Worm (Caenorhabditis elegans): ENCODE data around the gene F40G12.6.
"Not testable (repeated sequence)": the region's sequence is repeated elsewhere in the genome, so short reads cannot be mapped to it uniquely, and the experiment has no call there.

F40G12.6 gene

DNA sequence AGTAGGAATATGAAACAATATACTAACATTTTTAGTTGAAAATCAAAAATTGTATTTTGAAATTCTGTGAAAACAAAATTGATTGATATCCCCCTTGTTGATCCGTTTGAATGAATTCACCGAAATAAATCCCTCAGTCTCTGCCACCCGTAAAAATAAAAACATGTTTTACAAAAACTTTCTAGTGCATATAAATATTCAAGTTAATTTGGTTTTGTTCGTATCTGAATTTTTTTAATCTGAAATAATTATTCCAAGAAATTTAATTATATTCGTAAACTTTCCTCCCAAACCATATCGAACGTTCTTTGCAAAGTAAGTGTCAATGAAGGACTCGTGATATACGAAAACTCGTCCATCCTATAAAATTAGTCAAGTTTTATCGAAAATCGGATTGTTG, at the start of gene F40G12.6:
TSS of gene F40G12.6 (minus strand) at position 101 of the 400 bp plus-strand sequence.
- TF ChIP-seq unc-62 (GFP tag; optimal IDR thresholded peaks at IDR 0.05) = no peak

DNA sequence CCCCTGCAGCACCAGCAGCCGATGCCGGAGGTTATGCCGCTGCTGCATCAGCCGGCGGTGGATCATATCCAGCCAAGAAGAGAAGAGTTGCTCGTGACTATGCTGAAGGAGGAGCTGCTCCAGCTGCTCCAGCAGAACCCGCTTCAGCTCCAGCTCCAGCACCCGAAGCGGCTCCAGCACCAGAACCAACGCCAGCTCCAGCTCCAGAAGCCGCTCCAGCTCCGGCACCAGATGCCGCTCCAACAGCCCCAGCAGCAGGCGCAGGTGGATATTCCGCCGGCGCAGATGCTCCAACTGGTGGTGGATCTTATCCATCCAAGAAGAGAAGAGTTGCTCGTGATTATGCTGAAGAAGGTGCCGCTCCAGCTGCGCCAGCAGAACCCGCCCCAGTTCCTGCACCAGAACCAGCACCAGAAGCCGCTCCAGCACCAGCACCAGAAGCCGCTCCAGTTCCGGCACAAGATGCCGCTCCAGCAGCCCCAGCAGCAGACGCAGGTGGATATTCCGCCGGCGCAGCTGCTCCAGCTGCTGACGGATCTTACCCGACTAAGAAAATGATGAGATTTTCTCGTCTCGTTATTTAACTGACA, 47.9 kb upstream of the F40G12.6 start:
- TF ChIP-seq unc-62 (GFP tag; optimal IDR thresholded peaks at IDR 0.05) = no peak

DNA sequence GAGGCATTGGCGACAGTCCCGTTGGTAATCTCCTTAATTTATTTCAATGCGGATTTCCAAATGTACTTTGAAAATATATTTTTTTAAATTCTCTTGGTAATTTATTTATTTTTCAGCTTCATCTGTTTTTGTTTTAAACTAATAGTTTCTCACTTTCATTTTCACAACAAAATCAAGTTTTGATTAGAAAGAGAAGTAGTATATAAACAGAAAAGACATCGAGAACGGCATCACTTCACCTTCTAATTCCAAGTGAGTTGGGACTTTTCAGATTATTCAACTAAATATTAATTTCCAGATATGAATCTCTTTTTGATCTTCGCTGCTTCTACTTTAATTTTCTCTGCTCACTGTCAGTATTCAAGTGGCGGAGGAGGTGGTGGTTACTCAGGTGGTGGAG, 47.3 kb upstream of the F40G12.6 start, which contains the start of gene F47B8.14:
TSS of gene F47B8.14 (plus strand) at position 301 of the 400 bp plus-strand sequence.
- TF ChIP-seq unc-62 (GFP tag; optimal IDR thresholded peaks at IDR 0.05) = no peak

DNA sequence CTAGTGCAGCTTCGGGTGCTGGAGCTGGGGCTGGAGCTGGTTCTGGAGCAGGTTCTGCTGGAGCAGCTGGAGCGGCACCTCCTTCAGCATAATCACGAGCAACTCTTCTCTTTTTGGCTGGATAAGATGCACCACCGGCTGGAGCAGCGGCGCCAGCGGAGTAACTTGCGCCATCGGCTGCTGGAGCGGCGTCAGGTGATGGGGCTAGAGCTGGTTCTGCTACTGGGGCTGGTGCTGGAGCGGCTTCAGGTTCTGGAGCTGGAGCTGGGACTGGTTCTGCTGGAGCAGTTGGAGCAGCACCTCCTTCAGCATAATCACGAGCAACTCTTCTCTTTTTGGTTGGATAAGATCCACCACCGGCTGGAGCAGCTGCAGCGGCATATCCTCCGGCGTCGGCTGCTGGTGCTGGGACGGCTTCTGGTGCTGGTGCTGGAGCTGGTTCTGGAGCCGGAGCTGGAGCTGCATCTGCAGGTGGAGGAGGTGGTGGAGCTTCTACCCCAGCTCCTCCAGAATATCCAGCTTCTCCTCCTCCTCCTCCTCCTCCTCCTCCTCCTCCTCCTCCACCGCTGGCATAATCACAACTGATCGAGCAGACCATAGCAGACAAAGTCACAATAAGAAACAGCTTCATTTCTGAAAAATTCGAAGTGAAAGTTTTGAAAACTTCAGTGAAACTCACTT, 46.3 kb upstream of the F40G12.6 start, which contains the start of gene F47B8.13:
TSS of gene F47B8.13 (minus strand) at position 631 of the 681 bp plus-strand sequence.
- no peak for TF ChIP-seq unc-62 (GFP tag; optimal IDR thresholded peaks at IDR 0.05)

DNA sequence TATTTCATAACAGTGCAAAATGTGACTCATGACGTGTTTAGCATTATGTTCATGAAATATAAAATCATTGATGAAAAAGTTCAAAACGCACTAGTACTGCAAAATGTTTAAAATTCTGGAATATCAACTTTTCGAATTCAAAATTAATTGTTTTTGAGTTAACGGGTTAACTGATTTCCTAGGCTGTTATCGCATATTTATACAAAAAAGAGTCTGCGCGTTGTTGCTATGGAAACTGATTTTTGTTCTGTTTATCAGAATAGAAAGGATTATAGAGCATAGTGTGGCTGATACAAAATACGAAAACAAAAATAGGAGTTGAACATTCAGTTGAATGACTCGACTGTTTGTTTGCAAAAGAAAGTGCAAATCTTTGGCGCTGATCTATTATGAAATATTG, 44.7 kb upstream of the F40G12.6 start:
- no peak for TF ChIP-seq unc-62 (GFP tag; optimal IDR thresholded peaks at IDR 0.05)

DNA sequence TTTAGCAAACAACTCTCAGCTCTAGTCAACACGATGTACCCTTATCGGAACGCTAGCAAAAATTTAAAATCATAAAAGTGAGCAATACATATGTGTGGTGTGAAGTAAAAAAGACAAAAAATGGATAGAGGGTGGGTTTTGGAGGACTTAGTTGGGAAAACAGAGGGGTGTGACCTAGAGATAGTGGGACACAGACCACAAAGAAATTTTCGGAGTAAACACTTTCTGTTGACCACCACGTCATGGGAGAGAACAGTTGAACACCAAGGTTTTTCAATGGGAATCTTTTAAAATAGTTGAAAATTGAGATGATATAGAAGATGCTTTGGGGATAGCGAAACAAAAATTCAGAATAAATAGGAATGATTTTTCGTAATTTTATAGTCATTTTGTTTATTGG, 44.3 kb upstream of the F40G12.6 start:
- no peak for TF ChIP-seq unc-62 (GFP tag; optimal IDR thresholded peaks at IDR 0.05)

DNA sequence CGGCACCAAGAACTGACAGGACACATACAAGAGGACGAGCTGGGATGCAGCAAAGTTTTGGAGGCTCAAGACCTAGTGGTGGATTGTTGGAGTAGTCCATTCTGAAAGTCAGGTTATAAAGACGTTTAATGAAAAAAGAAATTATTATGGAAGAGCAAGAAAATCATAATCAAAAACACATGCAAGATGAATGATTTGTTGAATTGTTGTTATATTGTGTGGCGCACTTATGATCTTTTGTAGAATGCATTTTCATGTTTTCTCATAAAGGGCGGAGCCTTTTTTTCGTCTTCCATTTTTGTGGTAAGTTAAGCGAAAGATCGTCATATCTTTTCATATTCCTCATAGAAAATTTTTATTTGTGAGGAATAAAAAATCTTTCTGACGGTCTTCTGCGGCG, 43.6 kb upstream of the F40G12.6 start, which contains the start of gene F47B8.2:
TSS of gene F47B8.2 (minus strand) at position 101 of the 400 bp plus-strand sequence.
- TF ChIP-seq unc-62 (GFP tag; optimal IDR thresholded peaks at IDR 0.05) = no peak

DNA sequence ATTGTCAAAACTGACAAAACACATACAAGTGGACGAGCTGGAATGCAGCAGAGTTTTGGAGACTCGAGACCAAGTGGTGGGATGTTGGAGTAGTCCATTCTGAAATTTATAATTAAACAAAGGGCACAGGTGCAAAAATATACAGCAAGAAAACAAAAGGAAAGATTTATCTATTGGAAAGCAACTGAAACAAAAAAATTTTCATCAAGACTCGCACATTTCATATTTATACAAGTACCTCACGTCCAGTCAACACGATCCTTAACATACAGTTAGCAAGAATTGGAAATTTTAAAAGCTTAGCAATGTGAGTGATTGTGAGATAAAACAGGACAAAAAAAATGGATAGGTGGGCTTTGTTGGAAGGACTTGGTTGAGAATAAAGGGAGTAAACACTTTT, 41.3 kb upstream of the F40G12.6 start, which contains the start of gene F47B8.1:
TSS of gene F47B8.1 (minus strand) at position 101 of the 400 bp plus-strand sequence.
- TF ChIP-seq unc-62 (GFP tag; optimal IDR thresholded peaks at IDR 0.05) = no peak

DNA sequence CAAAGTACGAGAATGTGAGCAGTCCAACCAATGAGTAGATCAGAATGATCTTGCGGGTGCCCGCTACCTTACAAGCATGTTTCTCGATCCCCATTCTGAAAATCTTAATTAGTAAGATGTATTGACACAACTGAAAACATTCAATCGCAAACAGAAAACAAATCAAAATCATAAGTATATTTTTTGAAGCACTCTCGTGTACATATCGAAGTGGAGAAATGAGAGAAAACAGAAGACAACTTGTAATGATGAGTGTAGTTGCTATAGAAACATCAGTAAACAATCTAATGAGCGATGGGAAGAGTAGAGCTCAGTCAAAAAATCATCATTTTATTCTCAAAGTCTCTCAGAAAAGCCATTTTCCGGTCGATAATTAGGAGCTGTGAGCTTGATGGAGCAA, 39.8 kb upstream of the F40G12.6 start, which contains the start of gene F14D7.8:
TSS of gene F14D7.8 (minus strand) at position 101 of the 400 bp plus-strand sequence.
- no peak for TF ChIP-seq unc-62 (GFP tag; optimal IDR thresholded peaks at IDR 0.05)

DNA sequence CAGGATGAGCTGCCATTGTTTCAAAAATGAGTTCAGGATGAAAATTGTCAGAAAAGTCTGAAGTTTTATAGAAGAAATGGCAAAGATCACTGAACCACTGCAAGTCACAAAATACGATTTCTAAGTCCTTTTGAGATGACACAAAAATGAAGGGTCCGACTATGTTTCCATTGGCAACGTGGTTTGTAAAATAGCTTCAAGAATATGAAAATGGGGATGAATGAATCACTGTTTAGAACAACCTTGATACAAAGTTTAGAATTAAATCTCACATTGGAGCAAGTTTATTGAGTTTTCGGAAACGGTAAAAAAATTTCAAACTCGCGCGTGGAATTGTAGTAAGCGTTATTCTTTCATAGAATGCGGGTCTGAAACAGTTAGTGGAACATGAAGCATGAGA, 38.2 kb upstream of the F40G12.6 start, which contains the start of gene ddn-3:
TSS of gene ddn-3 (minus strand) at position 101 of the 400 bp plus-strand sequence.
- no peak for TF ChIP-seq unc-62 (GFP tag; optimal IDR thresholded peaks at IDR 0.05)

DNA sequence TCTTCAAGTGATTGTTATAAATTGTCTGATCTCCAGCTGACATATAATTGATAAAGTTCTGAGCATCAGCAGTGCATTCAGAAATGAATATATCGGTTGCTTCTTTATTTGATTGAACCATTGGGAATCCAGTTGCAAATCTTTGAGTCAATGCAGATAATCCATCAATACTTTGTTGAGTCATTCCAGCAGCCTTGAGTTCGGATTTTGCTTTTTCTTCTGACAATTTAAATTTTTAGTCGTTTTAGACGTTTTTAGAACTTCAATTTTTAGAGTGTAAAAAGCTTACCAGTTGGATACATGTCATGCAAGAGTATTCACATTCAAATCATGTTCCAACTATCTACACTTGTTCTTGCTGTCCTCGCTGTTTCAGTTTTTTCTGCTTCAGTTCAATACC, 36.7 kb upstream of the F40G12.6 start, which contains the start of gene F14D7.14:
TSS of gene F14D7.14 (plus strand) at position 301 of the 400 bp plus-strand sequence.
- not testable (repeated sequence) for TF ChIP-seq unc-62 (GFP tag; optimal IDR thresholded peaks at IDR 0.05)

DNA sequence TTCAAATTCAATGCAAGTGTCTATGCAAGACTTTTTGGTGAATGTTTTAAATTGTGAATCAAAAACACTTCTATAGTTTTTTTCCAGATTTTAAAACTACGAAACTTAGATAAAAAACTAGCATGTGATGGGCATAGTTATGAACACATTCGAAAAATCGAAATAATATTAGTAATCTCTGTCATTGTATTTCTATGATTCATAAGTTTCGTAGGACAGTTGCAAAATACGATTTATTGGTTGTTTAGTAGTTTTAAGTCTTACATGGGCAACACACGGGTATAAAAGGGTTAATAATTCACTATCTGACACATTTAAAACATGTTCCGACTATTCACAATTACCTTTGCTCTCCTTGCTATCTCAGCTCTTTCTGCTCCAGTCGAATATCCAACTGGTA, 35.2 kb upstream of the F40G12.6 start, which contains the start of gene spig-5:
TSS of gene spig-5 (plus strand) at position 301 of the 400 bp plus-strand sequence.
- TF ChIP-seq unc-62 (GFP tag; optimal IDR thresholded peaks at IDR 0.05) = not testable (repeated sequence)

DNA sequence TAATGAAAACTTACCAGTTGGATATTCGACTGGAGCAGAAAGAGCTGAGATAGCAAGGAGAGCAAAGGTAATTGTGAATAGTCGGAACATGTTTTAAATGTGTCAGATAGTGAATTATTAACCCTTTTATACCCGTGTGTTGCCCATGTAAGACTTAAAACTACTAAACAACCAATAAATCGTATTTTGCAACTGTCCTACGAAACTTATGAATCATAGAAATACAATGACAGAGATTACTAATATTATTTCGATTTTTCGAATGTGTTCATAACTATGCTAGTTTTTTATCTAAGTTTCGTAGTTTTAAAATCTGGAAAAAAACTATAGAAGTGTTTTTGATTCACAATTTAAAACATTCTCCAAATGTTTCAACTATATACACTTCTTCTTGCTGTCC, 33.9 kb upstream of the F40G12.6 start, which contains the start of gene spig-4:
TSS of gene spig-4 (minus strand) at position 101 of the 400 bp plus-strand sequence.
- not testable (repeated sequence) for TF ChIP-seq unc-62 (GFP tag; optimal IDR thresholded peaks at IDR 0.05)

DNA sequence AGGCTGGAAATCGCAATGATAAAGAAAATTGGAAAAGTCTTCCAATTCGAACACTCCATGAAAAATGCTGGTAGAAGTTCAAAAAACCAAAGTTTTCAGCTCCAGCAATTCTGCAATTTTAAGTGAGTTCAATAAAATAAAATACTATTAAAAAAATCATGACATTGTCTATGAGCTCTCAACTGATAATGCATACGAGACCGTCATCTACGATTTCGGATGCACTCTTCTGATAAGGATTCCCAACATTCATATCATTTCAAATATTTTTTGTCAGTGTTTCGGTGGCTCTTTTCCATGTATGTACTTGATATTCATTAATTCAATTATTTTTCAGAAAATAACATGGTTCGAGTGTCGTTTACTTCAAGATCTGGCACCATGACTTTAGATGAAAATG, 28.2 kb upstream of the F40G12.6 start, which contains the start of gene F14D7.6:
TSS of gene F14D7.6 (plus strand) at position 338 of the 400 bp plus-strand sequence.
- TF ChIP-seq unc-62 (GFP tag; optimal IDR thresholded peaks at IDR 0.05) = no peak

DNA sequence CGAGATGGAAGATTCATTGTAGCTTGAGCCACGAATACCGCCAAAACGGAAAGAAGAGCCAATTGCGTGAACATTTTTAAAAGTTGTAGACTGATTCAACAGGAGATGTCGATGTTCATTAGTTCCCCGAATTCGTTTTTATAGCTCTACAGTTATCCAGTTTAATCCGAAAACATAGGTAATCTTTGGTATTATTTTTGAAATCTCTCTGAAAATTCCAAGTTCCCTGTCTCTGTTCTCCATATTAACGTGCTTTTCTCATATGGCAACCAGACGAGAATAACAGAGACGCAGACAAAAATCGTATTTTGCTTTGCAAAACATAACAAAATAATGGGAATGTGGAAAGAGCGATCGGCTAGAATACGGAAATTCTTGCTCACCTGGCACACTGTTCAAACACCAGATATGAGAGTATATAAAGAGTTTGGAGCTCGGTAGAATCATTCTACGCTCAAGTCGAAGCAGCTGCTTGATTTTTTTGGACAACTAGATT, 26.7 kb upstream of the F40G12.6 start, which contains the start of the genes spig-3 and F14D7.12:
TSS of gene spig-3 (minus strand) at position 101 of the 496 bp plus-strand sequence.
TSS of gene F14D7.12 (plus strand) at position 446 of the 496 bp plus-strand sequence.
- TF ChIP-seq unc-62 (GFP tag; optimal IDR thresholded peaks at IDR 0.05) = no peak

DNA sequence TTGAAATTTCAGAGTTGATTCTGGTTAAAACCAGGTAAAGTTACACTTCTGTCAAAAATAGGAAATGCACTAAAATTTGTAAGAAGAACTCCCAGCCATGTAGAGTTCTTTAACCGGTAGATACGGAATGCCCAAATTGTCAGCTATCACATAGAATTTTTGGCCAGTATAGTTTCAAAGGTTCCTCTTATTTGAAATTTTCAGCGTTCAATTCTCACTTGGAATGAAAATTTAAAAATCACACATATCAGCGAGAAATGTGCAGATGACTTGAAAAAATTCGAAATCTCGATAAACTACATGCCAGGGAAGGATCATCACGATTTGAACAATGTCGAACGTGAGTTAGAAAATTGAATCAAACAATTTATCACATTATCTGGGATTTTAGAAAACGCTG, 23.6 kb upstream of the F40G12.6 start, which contains the start of gene F14D7.3:
TSS of gene F14D7.3 (plus strand) at position 301 of the 400 bp plus-strand sequence.
- no peak for TF ChIP-seq unc-62 (GFP tag; optimal IDR thresholded peaks at IDR 0.05)

All from whole organism, dauer.